Fruit fly (Drosophila melanogaster): ENCODE results near the gene Vps45.

The Vps45 gene

DNA sequence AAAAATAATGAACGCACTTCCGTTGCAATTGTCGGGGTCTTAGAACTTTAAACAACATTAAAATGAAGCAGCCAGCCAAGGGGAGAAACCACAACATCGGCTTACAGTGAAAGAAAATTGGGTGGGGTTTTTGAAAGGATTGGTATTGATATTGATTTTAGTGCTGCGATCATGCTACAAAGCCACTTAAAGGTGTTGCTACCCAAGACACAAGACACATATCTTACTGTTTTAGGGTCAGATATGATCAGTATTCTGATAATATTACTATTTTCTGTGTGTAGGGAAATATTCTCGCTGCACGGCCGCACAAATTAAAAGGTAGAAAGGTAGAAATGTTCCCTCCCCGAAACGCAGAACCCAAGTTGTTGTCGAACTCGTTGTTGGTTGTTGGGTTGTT is 41.4 kb downstream of the Vps45 start (continued):
- TF ChIP-seq vvl (GFP tag; IDR thresholded peaks at IDR 0.05) (peak; percentile 61; the same call in 1 of the 2 replicates), mld (GFP tag; IDR thresholded peaks at IDR 0.05; ENCODE audit: partially characterized antibody) (no peak), Asciz (GFP tag; optimal IDR thresholded peaks at IDR 0.05) (no peak), grau (tag; optimal IDR thresholded peaks at IDR 0.05) (peak; percentile 28), Ptx1 (GFP tag; IDR thresholded peaks at IDR 0.05) (0 out of 2 replicates have a peak, but pooled peaks have one; percentile 10), az2 (GFP tag; optimal IDR thresholded peaks at IDR 0.05) (peak; percentile 31), Scr (GFP tag; IDR thresholded peaks at IDR 0.05; ENCODE audit: partially characterized antibody) (no peak), CG17568 (GFP tag; optimal IDR thresholded peaks at IDR 0.05) (no peak), E2f2 (GFP tag; IDR thresholded peaks at IDR 0.05) (no peak), Ssrp (tag; optimal IDR thresholded peaks at IDR 0.05) (peak; percentile 51), CG7372 (GFP tag; IDR thresholded peaks at IDR 0.05) (no peak), unc-4 (GFP tag; IDR thresholded peaks at IDR 0.05; ENCODE audit: partially characterized antibody) (no peak), Hsf (GFP tag; optimal IDR thresholded peaks at IDR 0.05) (peak; percentile 21), Usf (GFP tag; optimal IDR thresholded peaks at IDR 0.05) (peak; percentile 23), CG18262 (tag; optimal IDR thresholded peaks at IDR 0.05) (peak; percentile 77), crol (GFP tag; IDR thresholded peaks at IDR 0.05) (peak; percentile 29; the same call in 1 of the 2 replicates), cas (GFP tag; IDR thresholded peaks at IDR 0.05) (no peak), BEAF-32 (GFP tag; optimal IDR thresholded peaks at IDR 0.05) (no peak), CG17328 (GFP tag; IDR thresholded peaks at IDR 0.05) (peak; percentile 59), eve (GFP tag; optimal IDR thresholded peaks at IDR 0.05) (peak in 1 of 2 experiments; percentile 41), CG14710 (tag; optimal IDR thresholded peaks at IDR 0.05) (peak; percentile 67), CG7963 (GFP tag; IDR thresholded peaks at IDR 0.05; ENCODE audit: partially characterized antibody) (no peak), stwl (tag; optimal IDR thresholded peaks at IDR 0.05) (peak; percentile 2), Blimp-1 (GFP tag; optimal IDR thresholded peaks at IDR 0.05) (peak; percentile 67), D19A (tag; optimal IDR thresholded peaks at IDR 0.05) (peak; percentile 50), CG33557 (GFP tag; optimal IDR thresholded peaks at IDR 0.05) (peak; percentile 56), CG17361 (GFP tag; IDR thresholded peaks at IDR 0.05) (peak; percentile 54; the same call in 2 of the 3 replicates), CG17829 (tag; optimal IDR thresholded peaks at IDR 0.05) (peak; percentile 78), Dp (GFP tag; optimal IDR thresholded peaks at IDR 0.05) (no peak), CG12236 (GFP tag; optimal IDR thresholded peaks at IDR 0.05) (no peak), trem (tag; optimal IDR thresholded peaks at IDR 0.05) (peak; percentile 41), prd (optimal IDR thresholded peaks at IDR 0.05) (no peak), prd (GFP tag; IDR thresholded peaks at IDR 0.05) (peak; percentile 77), CG4820 (GFP tag; optimal IDR thresholded peaks at IDR 0.05) (peak; percentile 42), ssp (GFP tag; IDR thresholded peaks at IDR 0.05) (peak; percentile 38)

DNA sequence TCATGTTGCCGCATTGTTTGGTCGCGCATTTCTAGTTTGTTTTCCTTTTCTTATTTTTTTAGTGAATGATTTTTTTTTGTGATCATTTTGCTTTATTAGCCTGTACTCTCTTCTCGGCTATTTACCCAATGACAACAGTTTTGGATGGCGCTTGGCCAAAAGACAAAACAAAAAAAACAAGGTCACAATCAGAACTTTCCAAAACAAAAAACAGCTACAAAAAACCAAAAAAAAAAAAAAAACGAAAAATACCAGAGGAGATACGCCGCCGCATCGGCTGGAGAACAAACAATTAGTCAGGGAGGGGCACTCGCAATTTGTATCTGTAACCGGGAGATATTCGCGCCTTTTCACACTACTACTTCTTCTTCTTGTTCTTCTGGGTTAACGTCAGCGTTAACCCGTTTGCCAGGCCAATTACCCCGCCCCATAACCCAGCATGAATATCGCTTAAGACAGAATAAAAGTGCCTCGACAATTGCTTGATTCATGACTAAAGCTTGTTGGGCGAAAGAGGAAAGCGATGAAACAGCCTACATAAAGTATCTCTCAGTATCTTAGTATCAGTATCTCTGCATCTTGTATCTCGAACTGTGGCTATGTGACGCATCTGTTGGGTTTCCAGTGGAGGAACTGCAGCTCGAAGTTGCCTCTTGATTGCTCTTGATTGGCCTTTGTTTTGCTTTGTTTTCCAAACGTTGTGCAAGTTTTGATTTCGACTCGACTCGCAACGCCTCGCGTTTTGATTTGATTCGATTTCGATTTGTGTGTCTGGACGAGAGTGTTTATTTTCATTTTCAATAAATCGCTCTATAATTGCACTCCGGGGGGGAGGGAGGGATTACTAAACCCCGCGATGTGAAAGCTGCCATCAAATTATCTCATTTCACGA is 43.4 kb downstream of the Vps45 start:
- peak; percentile 11 for TF ChIP-seq oc (tag; optimal IDR thresholded peaks at IDR 0.05)
- TF ChIP-seq stc (GFP tag; IDR thresholded peaks at IDR 0.05): no peak
- no peak for TF ChIP-seq sna (GFP tag; IDR thresholded peaks at IDR 0.05; ENCODE audit: partially characterized antibody)
- TF ChIP-seq Sry-δ (GFP tag; optimal IDR thresholded peaks at IDR 0.05): no peak
- no peak for TF ChIP-seq sr (GFP tag; IDR thresholded peaks at IDR 0.05)
- no peak for TF ChIP-seq CG7745 (tag; optimal IDR thresholded peaks at IDR 0.05)
- no peak for TF ChIP-seq ash1 (GFP tag; optimal IDR thresholded peaks at IDR 0.05)
- no peak for TF ChIP-seq CG14965 (GFP tag; optimal IDR thresholded peaks at IDR 0.05; ENCODE audit: borderline replicate concordance)
- TF ChIP-seq nom (GFP tag; optimal IDR thresholded peaks at IDR 0.05): no peak
- peak; percentile 71 for TF ChIP-seq abd-A (tag; optimal IDR thresholded peaks at IDR 0.05)
- TF ChIP-seq zfh2 (GFP tag; optimal IDR thresholded peaks at IDR 0.05): no peak
- TF ChIP-seq hb (GFP tag; IDR thresholded peaks at IDR 0.05; ENCODE audit: partially characterized antibody): no peak
- TF ChIP-seq CG12659 (GFP tag; optimal IDR thresholded peaks at IDR 0.05): no peak
- no peak for TF ChIP-seq pum (GFP tag; optimal IDR thresholded peaks at IDR 0.05)
- TF ChIP-seq h (optimal IDR thresholded peaks at IDR 0.05): no peak

Measured in whole organism, embryonic.